Fruit fly (Drosophila melanogaster) whole organism: ENCODE measurements around the gene Aprt.

Experiments
- CG8478 ChIP-seq: fragments of >200 bp; optimal IDR thresholded peaks from 2 replicates; lab custom pipeline; 2018; ENCODE audit warnings: inconsistent platforms
- pan ChIP-seq: fragments of >200 bp; optimal IDR thresholded peaks from 2 replicates; lab custom pipeline; 2017
- usp ChIP-seq: fragments of >200 bp; optimal IDR thresholded peaks from 2 replicates; lab custom pipeline; 2017; ENCODE audit warnings: missing biosample characterization, missing genetic modification characterization, mixed read lengths

DNA sequence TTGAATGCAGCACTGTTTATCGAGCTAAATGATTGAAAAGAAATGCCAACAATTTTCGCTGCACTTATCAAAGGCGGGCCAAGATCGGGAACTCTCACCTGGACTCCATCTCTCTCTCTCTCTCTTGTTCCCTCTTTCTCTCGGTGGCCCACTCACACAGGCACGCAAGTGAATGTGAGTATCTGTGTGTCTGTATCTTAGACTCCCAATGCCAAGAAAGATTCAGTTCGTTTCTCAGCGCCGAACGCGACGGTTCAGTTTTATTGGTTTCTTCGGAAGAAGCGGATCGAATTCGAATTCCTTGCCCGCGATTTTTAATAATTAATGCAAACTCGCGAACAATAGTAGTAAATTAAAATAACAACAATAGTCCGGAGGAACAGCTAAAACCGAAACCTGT, 617 bp upstream of the Aprt start, which contains the start of gene Tmhs:
- TF ChIP-seq pan (lab: Kevin White, UChicago) (no peak), usp (GFP tag; lab: Kevin White, UChicago) (no peak), CG8478 (lab: Kevin White, UChicago) (no peak)
